Worm (Caenorhabditis elegans) whole organism, young adult: ENCODE data around the gene gly-7.

ENCODE experiments used
- F10E7.11 ChIP-seq: sonication (generic microtip); optimal IDR thresholded peaks from 2 replicates; lab custom pipeline; 2017; ENCODE audit warnings: mild to moderate bottlenecking, missing genetic modification characterization, moderate library complexity, missing compliant biosample characterization
- F39B2.1 ChIP-seq: fragments of 200-800 bp; sonication (Bioruptor generic); IDR thresholded peaks from 2 replicates; pipeline ENCODE4 v1.3.6; 2022; ENCODE audit warnings: missing genetic modification reagents, missing genetic modification characterization, missing compliant biosample characterization
- F55B11.4 ChIP-seq: sonication (generic microtip); optimal IDR thresholded peaks from 2 replicates; lab custom pipeline; 2016; ENCODE audit warnings: missing compliant biosample characterization, missing genetic modification characterization, borderline replicate concordance; ENCODE audit not compliant: insufficient read depth
- F57A8.1 ChIP-seq: fragments of 200-800 bp; sonication (Bioruptor generic); optimal IDR thresholded peaks from 2 replicates; lab custom pipeline; 2018; ENCODE audit warnings: mild to moderate bottlenecking, missing genetic modification characterization, moderate library complexity, missing compliant biosample characterization
- Y95B8A.8 ChIP-seq: fragments of 200-800 bp; sonication (Bioruptor generic); IDR thresholded peaks from 2 replicates; pipeline ENCODE4 v1.3.6; 2022; ENCODE audit warnings: missing genetic modification reagents, missing genetic modification characterization, missing compliant biosample characterization
- akir-1 ChIP-seq: fragments of 200-800 bp; sonication (Bioruptor generic); optimal IDR thresholded peaks from 2 replicates; lab custom pipeline; 2018; ENCODE audit warnings: mild to moderate bottlenecking, missing genetic modification characterization, moderate library complexity, missing compliant biosample characterization
- die-1 ChIP-seq: sonication (generic microtip); optimal IDR thresholded peaks from 2 replicates; lab custom pipeline; 2016; ENCODE audit warnings: missing genotype, mild to moderate bottlenecking, missing genetic modification characterization, missing compliant biosample characterization
- nfyb-1 ChIP-seq: fragments of 200-800 bp; sonication (Bioruptor generic); IDR thresholded peaks from 2 replicates; pipeline ENCODE4 v1.3.6; 2022; ENCODE audit warnings: missing genetic modification reagents, missing genetic modification characterization, missing compliant biosample characterization
- pha-4 ChIP-seq: fragments of 150-350 bp; sonication (generic microtip); optimal IDR thresholded peaks from 2 replicates; lab custom pipeline; 2014; ENCODE audit warnings: missing biosample characterization, missing genetic modification reagents, missing genetic modification characterization
- ztf-28 ChIP-seq: fragments of 200-800 bp; sonication (Bioruptor generic); IDR thresholded peaks from 2 replicates; pipeline ENCODE4 v1.3.6; 2022; ENCODE audit warnings: missing genetic modification reagents, missing genetic modification characterization, missing compliant biosample characterization

- no peak for TF ChIP-seq ztf-28 (GFP tag; lab: Robert Waterston, UW)
- TF ChIP-seq F10E7.11 (tag; lab: Kevin White, UChicago): no peak
- no peak for TF ChIP-seq akir-1 (GFP tag; lab: Kevin White, UChicago)
- no peak for TF ChIP-seq Y95B8A.8 (GFP tag; lab: Robert Waterston, UW)
- no peak for TF ChIP-seq die-1 (tag; lab: Kevin White, UChicago)
- TF ChIP-seq F39B2.1 (GFP tag; lab: Robert Waterston, UW): no peak
- no peak for TF ChIP-seq nfyb-1 (GFP tag; lab: Robert Waterston, UW)
- no peak for TF ChIP-seq pha-4 (tag; lab: Kevin White, UChicago)
- no peak for TF ChIP-seq F57A8.1
- TF ChIP-seq F55B11.4 (tag; lab: Kevin White, UChicago): no peak
These were observed at the start of gene gly-7, which contains the start of gene mrpl-39 for ce11 chrV:1821287-1821686.
